Worm (Caenorhabditis elegans) whole organism, L4 larva: Measurements from ENCODE around the gene ZK84.1.

ENCODE experiments used
- D1046.2 ChIP-seq: fragments of 200-800 bp; sonication (Bioruptor generic); IDR thresholded peaks from 2 replicates; pipeline ENCODE4 v1.3.6; 2022; ENCODE audit warnings: missing genetic modification characterization, missing compliant biosample characterization
- F10B5.3 ChIP-seq: sonication (generic microtip); optimal IDR thresholded peaks from 2 replicates; lab custom pipeline; 2016; ENCODE audit warnings: mild to moderate bottlenecking, missing genetic modification characterization, missing compliant biosample characterization
- F44E2.7 ChIP-seq: fragments of 200-800 bp; sonication (Bioruptor generic); IDR thresholded peaks from 2 replicates; pipeline ENCODE4 v2.1.2; 2022; ENCODE audit warnings: missing genetic modification characterization, missing compliant biosample characterization
- F49E8.2 ChIP-seq: sonication (generic microtip); optimal IDR thresholded peaks from 2 replicates; lab custom pipeline; 2016; ENCODE audit warnings: missing compliant biosample characterization, mild to moderate bottlenecking, missing genetic modification characterization, borderline replicate concordance
- R02D3.7 ChIP-seq: fragments of 150-350 bp; sonication (generic microtip); optimal IDR thresholded peaks from 3 replicates; lab custom pipeline; 2014; ENCODE audit warnings: missing biosample characterization, missing genetic modification characterization
- Y48G9A.11 ChIP-seq: fragments of 200-800 bp; sonication (Bioruptor generic); IDR thresholded peaks from 2 replicates; pipeline ENCODE4 v1.3.6; 2022; ENCODE audit warnings: missing genetic modification reagents, missing genetic modification characterization, missing compliant biosample characterization
- Y75B8A.6 ChIP-seq: fragments of 200-800 bp; sonication (Bioruptor generic); IDR thresholded peaks from 2 replicates; pipeline ENCODE4 v1.3.6; 2022; ENCODE audit warnings: missing genetic modification reagents, missing genetic modification characterization, missing compliant biosample characterization
- ZK337.2 ChIP-seq: fragments of 200-800 bp; sonication (Bioruptor generic); IDR thresholded peaks from 2 replicates; pipeline ENCODE4 v1.3.6; 2022; ENCODE audit warnings: missing genetic modification reagents, missing genetic modification characterization, missing compliant biosample characterization
- ZK546.5 ChIP-seq, 2 experiments: sonication (generic microtip); optimal IDR thresholded peaks; 2 replicates each; lab custom pipeline; 2017; ENCODE audit warnings: missing biosample characterization in 2 of 2, missing genetic modification characterization in 2 of 2
- aha-1 ChIP-seq: fragments of 150-350 bp; peaks from one replicate; lab custom pipeline; 2014; ENCODE audit warnings: missing biosample characterization, missing genetic modification characterization
- aly-2 ChIP-seq: sonication (generic microtip); optimal IDR thresholded peaks from 2 replicates; lab custom pipeline; 2018; ENCODE audit warnings: missing biosample characterization, missing genetic modification characterization
- ceh-20 ChIP-seq: fragments of 200-800 bp; sonication (Bioruptor generic); IDR thresholded peaks from 2 replicates; pipeline ENCODE4 v1.3.6; 2022; ENCODE audit warnings: missing genetic modification reagents, missing genetic modification characterization, missing compliant biosample characterization
- ceh-44 ChIP-seq: fragments of 200-800 bp; sonication (Bioruptor generic); IDR thresholded peaks from 2 replicates; pipeline ENCODE4 v1.3.6; 2022; ENCODE audit warnings: missing genetic modification reagents, missing genetic modification characterization, missing compliant biosample characterization
- ceh-62 ChIP-seq: sonication (generic microtip); optimal IDR thresholded peaks from 2 replicates; lab custom pipeline; 2017; ENCODE audit warnings: missing biosample characterization, missing genetic modification characterization
- ctbp-1 ChIP-seq: fragments of 200-800 bp; sonication (Bioruptor generic); IDR thresholded peaks from 2 replicates; pipeline ENCODE4 v1.3.6; 2022; ENCODE audit warnings: missing genetic modification reagents, missing genetic modification characterization, missing compliant biosample characterization
- daf-12 ChIP-seq: fragments of 150-350 bp; optimal IDR thresholded peaks from 2 replicates; lab custom pipeline; 2014; ENCODE audit warnings: missing biosample characterization, missing genetic modification reagents, missing genetic modification characterization
- daf-16 ChIP-seq, 3 experiments: sonication (generic microtip); optimal IDR thresholded peaks; 2 replicates each; lab custom pipeline; 2016 to 2017; ENCODE audit warnings: missing genetic modification characterization in 3 of 3, missing genetic modification reagents in 3 of 3, mild to moderate bottlenecking in 2 of 3, missing compliant biosample characterization in 2 of 3, missing biosample characterization in 1 of 3, moderate library complexity in 1 of 3
- dmd-6 ChIP-seq: fragments of 200-800 bp; sonication (Bioruptor generic); IDR thresholded peaks from 2 replicates; pipeline ENCODE4 v1.3.6; 2022; ENCODE audit warnings: missing genetic modification reagents, missing genetic modification characterization, missing compliant biosample characterization
- dmd-8 ChIP-seq: fragments of 200-800 bp; sonication (Bioruptor generic); IDR thresholded peaks from 2 replicates; pipeline ENCODE4 v1.3.6; 2022; ENCODE audit warnings: missing genetic modification characterization, missing compliant biosample characterization
- dve-1 ChIP-seq: sonication (generic microtip); optimal IDR thresholded peaks from 2 replicates; lab custom pipeline; 2017; ENCODE audit warnings: antibody characterized with exemption, mild to moderate bottlenecking, missing genetic modification characterization, missing compliant biosample characterization; ENCODE audit not compliant: insufficient read depth
- egl-43 ChIP-seq: fragments of 200-800 bp; sonication (Bioruptor generic); IDR thresholded peaks from 2 replicates; pipeline ENCODE4 v1.3.6; 2022; ENCODE audit warnings: missing genetic modification reagents, missing genetic modification characterization, missing compliant biosample characterization
- fkh-10 ChIP-seq: fragments of 150-350 bp; optimal IDR thresholded peaks from 2 replicates; lab custom pipeline; 2014; ENCODE audit warnings: missing biosample characterization, missing genetic modification reagents, missing genetic modification characterization
- hif-1 ChIP-seq, 2 experiments: sonication (generic microtip); optimal IDR thresholded peaks; 2 replicates each; lab custom pipeline; 2016 to 2017; ENCODE audit warnings: missing compliant biosample characterization in 2 of 2, missing genetic modification characterization in 2 of 2, missing genetic modification reagents in 2 of 2, missing genotype in 2 of 2, mild to moderate bottlenecking in 1 of 2
- hlh-11 ChIP-seq: fragments of 200-800 bp; sonication (Bioruptor generic); optimal IDR thresholded peaks from 2 replicates; lab custom pipeline; 2018; ENCODE audit warnings: mild to moderate bottlenecking, missing genetic modification characterization, missing compliant biosample characterization
- lim-7 ChIP-seq: fragments of 200-800 bp; sonication (Bioruptor generic); IDR thresholded peaks from 2 replicates; pipeline ENCODE4 v1.3.6; 2022; ENCODE audit warnings: missing genetic modification characterization, missing compliant biosample characterization
- lin-1 ChIP-seq: fragments of 200-800 bp; sonication (Bioruptor generic); IDR thresholded peaks from 2 replicates; pipeline ENCODE4 v1.3.6; 2022; ENCODE audit warnings: missing genetic modification reagents, missing genetic modification characterization, missing compliant biosample characterization
- lin-13 ChIP-seq: fragments of 150-350 bp; optimal IDR thresholded peaks from 2 replicates; lab custom pipeline; 2014; ENCODE audit warnings: missing biosample characterization, missing genetic modification reagents, missing genetic modification characterization
- lin-15B ChIP-seq: fragments of 150-350 bp; sonication (generic microtip); optimal IDR thresholded peaks from 3 replicates; lab custom pipeline; 2014; ENCODE audit warnings: missing biosample characterization, missing genetic modification characterization
- lin-39 ChIP-seq: fragments of 150-350 bp; optimal IDR thresholded peaks from 2 replicates; lab custom pipeline; 2014; ENCODE audit warnings: missing biosample characterization, missing genetic modification reagents, missing genetic modification characterization
- lir-3 ChIP-seq: sonication (generic microtip); optimal IDR thresholded peaks from 2 replicates; lab custom pipeline; 2016; ENCODE audit warnings: mild to moderate bottlenecking, missing genetic modification characterization, missing compliant biosample characterization
- mdt-29 ChIP-seq: fragments of 200-800 bp; sonication (Bioruptor generic); IDR thresholded peaks from 2 replicates; pipeline ENCODE4 v1.3.6; 2022; ENCODE audit warnings: missing genetic modification reagents, missing genetic modification characterization, missing compliant biosample characterization
- mep-1 ChIP-seq: fragments of 150-350 bp; sonication (generic microtip); optimal IDR thresholded peaks from 3 replicates; lab custom pipeline; 2014; ENCODE audit warnings: missing biosample characterization, missing genetic modification characterization
- mes-2 ChIP-seq: sonication (generic microtip); optimal IDR thresholded peaks from 2 replicates; lab custom pipeline; 2016; ENCODE audit warnings: missing genotype, mild to moderate bottlenecking, missing genetic modification characterization, missing compliant biosample characterization; ENCODE audit not compliant: poor library complexity, severe bottlenecking
- nhr-102 ChIP-seq: sonication (generic microtip); optimal IDR thresholded peaks from 2 replicates; lab custom pipeline; 2016; ENCODE audit warnings: mild to moderate bottlenecking, missing genetic modification characterization, moderate library complexity, missing compliant biosample characterization
- nhr-11 ChIP-seq: fragments of 150-350 bp; optimal IDR thresholded peaks from 2 replicates; lab custom pipeline; 2014; ENCODE audit warnings: missing biosample characterization, missing genetic modification characterization
- nhr-28 ChIP-seq: fragments of 150-350 bp; optimal IDR thresholded peaks from 2 replicates; lab custom pipeline; 2014; ENCODE audit warnings: missing biosample characterization, missing genetic modification characterization
- nhr-41 ChIP-seq: fragments of 200-800 bp; sonication (Bioruptor generic); IDR thresholded peaks from 2 replicates; pipeline ENCODE4 v1.3.6; 2022; ENCODE audit warnings: missing genetic modification reagents, missing genetic modification characterization, missing compliant biosample characterization
- nhr-42 ChIP-seq: fragments of 200-800 bp; sonication (Bioruptor generic); IDR thresholded peaks from 2 replicates; pipeline ENCODE4 v1.3.6; 2022; ENCODE audit warnings: missing genetic modification characterization, missing compliant biosample characterization
- nhr-48 ChIP-seq: sonication (generic microtip); optimal IDR thresholded peaks from 2 replicates; lab custom pipeline; 2016; ENCODE audit warnings: mild to moderate bottlenecking, missing genetic modification characterization, missing compliant biosample characterization
- nhr-77 ChIP-seq: fragments of 150-350 bp; optimal IDR thresholded peaks from 2 replicates; lab custom pipeline; 2014; ENCODE audit warnings: missing biosample characterization, missing genetic modification characterization
- php-3 ChIP-seq: fragments of 200-800 bp; sonication (Bioruptor generic); IDR thresholded peaks from 2 replicates; pipeline ENCODE4 v1.3.6; 2022; ENCODE audit warnings: missing genetic modification reagents, missing genetic modification characterization, missing compliant biosample characterization
- pqm-1 ChIP-seq: sonication (generic microtip); optimal IDR thresholded peaks from 2 replicates; lab custom pipeline; 2017; ENCODE audit warnings: missing biosample characterization, missing genetic modification characterization
- tra-1 ChIP-seq: fragments of 200-800 bp; sonication (Bioruptor generic); IDR thresholded peaks from 2 replicates; pipeline ENCODE4 v1.3.6; 2022; ENCODE audit warnings: missing genetic modification reagents, missing genetic modification characterization, missing compliant biosample characterization
- vab-7 ChIP-seq: fragments of 200-800 bp; sonication (Bioruptor generic); IDR thresholded peaks from 2 replicates; pipeline ENCODE4 v1.3.6; 2022; ENCODE audit warnings: missing genetic modification reagents, missing genetic modification characterization, missing compliant biosample characterization
- zag-1 ChIP-seq: fragments of 150-350 bp; optimal IDR thresholded peaks from 2 replicates; lab custom pipeline; 2014; ENCODE audit warnings: missing biosample characterization, missing genetic modification characterization
- ztf-7 ChIP-seq: fragments of 150-350 bp; optimal IDR thresholded peaks from 2 replicates; lab custom pipeline; 2014; ENCODE audit warnings: missing biosample characterization, missing genetic modification characterization

Gene ZK84.1

ce11 chrII:6024879-6025278 lies 4.4 kb downstream of the ZK84.1 start, which contains the start of gene R12C12.9:
R12C12.9 (minus strand) TSS chrII:6024979.
- TF ChIP-seq pqm-1 (tag; lab: Kevin White, UChicago) (peak; percentile 43), ceh-44 (no peak), lir-3 (tag; lab: Kevin White, UChicago) (no peak), daf-12 (tag; lab: Kevin White, UChicago) (no peak), ceh-62 (tag; lab: Kevin White, UChicago) (no peak), lin-13 (GFP tag; lab: Kevin White, UChicago) (no peak), ZK546.5 (tag; optimal IDR thresholded peaks at IDR 0.05; lab: Kevin White, UChicago) (no peak), daf-16 (GFP tag; optimal IDR thresholded peaks at IDR 0.05; lab: Kevin White, UChicago) (no peak), daf-16 (tag; optimal IDR thresholded peaks at IDR 0.05; lab: Kevin White, UChicago) (peak; percentile 83)

ce11 chrII:6025647-6026046 lies 5.2 kb downstream of the ZK84.1 start:
- TF ChIP-seq mdt-29 (GFP tag; lab: Robert Waterston, UW) (no peak), daf-16 (GFP tag; optimal IDR thresholded peaks at IDR 0.05; lab: Kevin White, UChicago) (no peak), daf-16 (tag; optimal IDR thresholded peaks at IDR 0.05; lab: Kevin White, UChicago) (peak; percentile 99), lin-15B (no peak), dve-1 (peak; percentile 59), php-3 (GFP tag; lab: Robert Waterston, UW) (0 out of 2 replicates have a peak, but pooled peaks have one; percentile 25), nhr-102 (tag; lab: Kevin White, UChicago) (peak; percentile 7), lim-7 (GFP tag; lab: Robert Waterston, UW) (no peak), tra-1 (GFP tag; lab: Robert Waterston, UW) (0 out of 2 replicates have a peak, but pooled peaks have one; percentile 34), Y75B8A.6 (GFP tag; lab: Robert Waterston, UW) (no peak), hlh-11 (peak; percentile 64), dmd-8 (GFP tag; lab: Robert Waterston, UW) (no peak), lin-1 (GFP tag; lab: Robert Waterston, UW) (no peak), pqm-1 (tag; lab: Kevin White, UChicago) (peak; percentile 46), nhr-28 (tag; lab: Kevin White, UChicago) (peak; percentile 32), hif-1 (tag; optimal IDR thresholded peaks at IDR 0.05; lab: Kevin White, UChicago) (peak in 1 of 2 experiments; percentile 63), dmd-6 (GFP tag; lab: Robert Waterston, UW) (peak; percentile 69), ztf-7 (tag; lab: Kevin White, UChicago) (no peak), vab-7 (GFP tag; lab: Robert Waterston, UW) (no peak)
- TF ChIP-seq, all 104 proteins: peak for 10

ce11 chrII:6026646-6027045 lies 6.2 kb downstream of the ZK84.1 start:
- no peak for TF ChIP-seq aly-2 (tag; lab: Kevin White, UChicago)
- no peak for TF ChIP-seq R02D3.7
- TF ChIP-seq hif-1 (tag; optimal IDR thresholded peaks at IDR 0.05; lab: Kevin White, UChicago): peak in 1 of 2 experiments; percentile 10
- TF ChIP-seq F49E8.2 (tag; lab: Kevin White, UChicago): no peak
- no peak for TF ChIP-seq ZK337.2
- no peak for TF ChIP-seq Y48G9A.11 (GFP tag; lab: Robert Waterston, UW)
- TF ChIP-seq tra-1 (GFP tag; lab: Robert Waterston, UW): peak; percentile 93
- TF ChIP-seq mep-1 (tag; lab: Kevin White, UChicago): peak; percentile 44
- TF ChIP-seq mes-2: no peak
- TF ChIP-seq aha-1 (tag; lab: Kevin White, UChicago): peak; percentile 74
- peak; percentile 60; the same call in 1 of the 2 replicates for TF ChIP-seq nhr-41 (GFP tag; lab: Robert Waterston, UW)
- no peak for TF ChIP-seq zag-1
- TF ChIP-seq ctbp-1: no peak
- TF ChIP-seq nhr-11: no peak
- no peak for TF ChIP-seq nhr-42 (GFP tag; lab: Robert Waterston, UW)
- TF ChIP-seq ceh-20 (GFP tag; lab: Robert Waterston, UW): no peak
- TF ChIP-seq ceh-44: no peak
- peak; percentile 88 for TF ChIP-seq nhr-77 (tag; lab: Kevin White, UChicago)
- TF ChIP-seq F10B5.3 (tag; lab: Kevin White, UChicago): no peak
- no peak for TF ChIP-seq egl-43 (GFP tag; lab: Robert Waterston, UW)
- TF ChIP-seq nhr-28 (tag; lab: Kevin White, UChicago): peak; percentile 94
- TF ChIP-seq lin-39 (tag; lab: Kevin White, UChicago): no peak
- TF ChIP-seq nhr-48: peak; percentile 66
- no peak for TF ChIP-seq F44E2.7 (GFP tag; lab: Robert Waterston, UW)
- TF ChIP-seq dve-1: peak; percentile 99
- TF ChIP-seq lin-15B: no peak
- no peak for TF ChIP-seq D1046.2 (GFP tag; lab: Robert Waterston, UW)
- TF ChIP-seq fkh-10 (GFP tag; lab: Kevin White, UChicago): no peak
- TF ChIP-seq pqm-1 (tag; lab: Kevin White, UChicago): peak; percentile 100
